Worm (Caenorhabditis elegans) whole organism, mixed stage, embryonic: ENCODE data around the gene C25D7.16.

Source experiments
- M03D4.4 ChIP-seq: sonication (generic microtip); optimal IDR thresholded peaks from 2 replicates; lab custom pipeline; 2017; ENCODE audit warnings: mild to moderate bottlenecking, missing genetic modification characterization, missing compliant biosample characterization
- blmp-1 ChIP-seq: fragments of 150-350 bp; optimal IDR thresholded peaks from 2 replicates; lab custom pipeline; 2014; ENCODE audit warnings: missing biosample characterization, missing genetic modification characterization
- ceh-39 ChIP-seq: fragments of 150-350 bp; optimal IDR thresholded peaks from 2 replicates; lab custom pipeline; 2014; ENCODE audit warnings: missing biosample characterization, missing genetic modification characterization
- ceh-43 ChIP-seq: fragments of 200-800 bp; sonication (Bioruptor generic); optimal IDR thresholded peaks from 2 replicates; lab custom pipeline; 2018; ENCODE audit warnings: mild to moderate bottlenecking, missing genetic modification characterization, moderate library complexity, missing compliant biosample characterization
- ceh-83 ChIP-seq: fragments of 200-800 bp; sonication (Bioruptor generic); optimal IDR thresholded peaks from 2 replicates; lab custom pipeline; 2018; ENCODE audit warnings: mild to moderate bottlenecking, missing genetic modification characterization, missing compliant biosample characterization
- ces-1 ChIP-seq: fragments of 150-350 bp; optimal IDR thresholded peaks from 2 replicates; lab custom pipeline; 2014; ENCODE audit warnings: missing biosample characterization, missing genetic modification reagents, missing genetic modification characterization
- cnd-1 ChIP-seq: fragments of 200-800 bp; sonication (Bioruptor generic); optimal IDR thresholded peaks from 2 replicates; lab custom pipeline; 2018; ENCODE audit warnings: mild to moderate bottlenecking, missing genetic modification characterization, missing compliant biosample characterization
- elt-1 ChIP-seq: sonication (generic microtip); optimal IDR thresholded peaks from 2 replicates; lab custom pipeline; 2017; ENCODE audit warnings: missing genetic modification characterization, mild to moderate bottlenecking, missing compliant biosample characterization, antibody characterized with exemption, moderate library complexity, borderline replicate concordance; ENCODE audit not compliant: insufficient read depth
- elt-3 ChIP-seq: fragments of 150-350 bp; optimal IDR thresholded peaks from 2 replicates; lab custom pipeline; 2014; ENCODE audit warnings: missing biosample characterization, missing genetic modification characterization
- flh-1 ChIP-seq: fragments of 200-800 bp; sonication (Bioruptor generic); optimal IDR thresholded peaks from 2 replicates; lab custom pipeline; 2018; ENCODE audit warnings: mild to moderate bottlenecking, missing genetic modification characterization, moderate library complexity, missing compliant biosample characterization
- ham-2 ChIP-seq: fragments of 200-800 bp; sonication (Bioruptor generic); optimal IDR thresholded peaks from 2 replicates; lab custom pipeline; 2018; ENCODE audit warnings: mild to moderate bottlenecking, missing genetic modification characterization, missing compliant biosample characterization
- hlh-1 ChIP-seq: fragments of 150-350 bp; optimal IDR thresholded peaks from 2 replicates; lab custom pipeline; 2014; ENCODE audit warnings: missing biosample characterization, missing genetic modification reagents, missing genetic modification characterization
- lin-13 ChIP-seq: fragments of 150-350 bp; optimal IDR thresholded peaks from 2 replicates; lab custom pipeline; 2014; ENCODE audit warnings: missing biosample characterization, missing genetic modification characterization
- lin-32 ChIP-seq: fragments of 200-800 bp; sonication (Bioruptor generic); optimal IDR thresholded peaks from 2 replicates; lab custom pipeline; 2018; ENCODE audit warnings: mild to moderate bottlenecking, missing genetic modification characterization, missing compliant biosample characterization
- lsy-2 ChIP-seq: fragments of 150-350 bp; optimal IDR thresholded peaks from 2 replicates; lab custom pipeline; 2014; ENCODE audit warnings: missing biosample characterization, missing genetic modification characterization
- mab-5 ChIP-seq: fragments of 150-350 bp; optimal IDR thresholded peaks from 2 replicates; lab custom pipeline; 2014; ENCODE audit warnings: missing biosample characterization, missing genetic modification characterization
- mep-1 ChIP-seq: fragments of 150-350 bp; optimal IDR thresholded peaks from 2 replicates; lab custom pipeline; 2017; ENCODE audit warnings: missing biosample characterization, missing genetic modification reagents, missing genetic modification characterization, inconsistent platforms
- mls-2 ChIP-seq: sonication (generic microtip); optimal IDR thresholded peaks from 2 replicates; lab custom pipeline; 2016; ENCODE audit warnings: mild to moderate bottlenecking, missing genetic modification characterization, moderate library complexity, missing compliant biosample characterization
- nhr-12 ChIP-seq: fragments of 150-350 bp; optimal IDR thresholded peaks from 2 replicates; lab custom pipeline; 2014; ENCODE audit warnings: missing biosample characterization, missing genetic modification characterization
- nhr-2 ChIP-seq: fragments of 150-350 bp; optimal IDR thresholded peaks from 2 replicates; lab custom pipeline; 2014; ENCODE audit warnings: missing biosample characterization, missing genetic modification characterization
- nhr-237 ChIP-seq: fragments of 150-350 bp; optimal IDR thresholded peaks from 2 replicates; lab custom pipeline; 2014; ENCODE audit warnings: missing biosample characterization, missing genetic modification characterization
- nhr-28 ChIP-seq: fragments of 150-350 bp; optimal IDR thresholded peaks from 2 replicates; lab custom pipeline; 2014; ENCODE audit warnings: missing biosample characterization, missing genetic modification characterization
- nhr-76 ChIP-seq: sonication (generic microtip); optimal IDR thresholded peaks from 2 replicates; lab custom pipeline; 2017; ENCODE audit warnings: missing biosample characterization, missing genetic modification characterization
- pha-4 ChIP-seq: fragments of 150-350 bp; optimal IDR thresholded peaks from 2 replicates; lab custom pipeline; 2018; ENCODE audit warnings: missing biosample characterization, missing genetic modification reagents, missing genetic modification characterization
- sem-2 ChIP-seq: fragments of 200-800 bp; sonication (Bioruptor generic); optimal IDR thresholded peaks from 2 replicates; lab custom pipeline; 2018; ENCODE audit warnings: mild to moderate bottlenecking, missing genetic modification characterization, missing compliant biosample characterization
- snpc-4 ChIP-seq: fragments of 150-350 bp; optimal IDR thresholded peaks from 2 replicates; lab custom pipeline; 2014; ENCODE audit warnings: missing biosample characterization, missing genetic modification characterization
- tbx-8 ChIP-seq: fragments of 200-800 bp; sonication (Bioruptor generic); optimal IDR thresholded peaks from 2 replicates; lab custom pipeline; 2018; ENCODE audit warnings: mild to moderate bottlenecking, missing genetic modification characterization, moderate library complexity, missing compliant biosample characterization
- unc-120 ChIP-seq: sonication (generic microtip); optimal IDR thresholded peaks from 2 replicates; lab custom pipeline; 2017; ENCODE audit warnings: missing genetic modification characterization, missing compliant biosample characterization; ENCODE audit not compliant: poor library complexity, severe bottlenecking
- unc-39 ChIP-seq: fragments of 150-350 bp; optimal IDR thresholded peaks from 2 replicates; lab custom pipeline; 2014; ENCODE audit warnings: missing biosample characterization, missing genetic modification characterization
- unc-62 ChIP-seq: fragments of 150-350 bp; optimal IDR thresholded peaks from 2 replicates; lab custom pipeline; 2014; ENCODE audit warnings: missing biosample characterization, missing genetic modification reagents, missing genetic modification characterization
- zip-8 ChIP-seq: fragments of 150-350 bp; optimal IDR thresholded peaks from 2 replicates; lab custom pipeline; 2014; ENCODE audit warnings: missing biosample characterization, missing genetic modification characterization
- ztf-11 ChIP-seq: fragments of 150-350 bp; optimal IDR thresholded peaks from 2 replicates; lab custom pipeline; 2014; ENCODE audit warnings: missing biosample characterization, missing genetic modification characterization

The C25D7.16 gene

DNA sequence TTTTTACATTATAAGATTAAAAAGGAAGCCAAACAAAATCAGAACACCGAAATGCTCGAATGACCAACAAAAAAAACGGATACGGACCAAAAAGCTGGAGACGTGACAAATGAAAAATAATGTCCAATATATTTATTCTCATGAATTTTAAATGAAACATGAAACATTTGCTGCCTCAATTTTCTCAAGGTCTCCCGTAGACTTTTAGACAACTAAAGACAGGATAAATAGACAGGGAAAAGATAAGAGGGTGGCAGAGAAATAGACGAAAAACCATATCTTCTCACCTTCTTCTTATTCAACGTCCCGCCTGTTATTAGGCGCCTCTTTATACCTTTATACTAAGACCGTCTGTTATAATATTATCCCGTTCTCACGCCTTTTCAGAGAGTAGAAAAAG, 40.2 kb upstream of the C25D7.16 start:
- TF ChIP-seq mls-2 (tag; lab: Kevin White, UChicago) = no peak
- peak; percentile 6 for TF ChIP-seq unc-120

ce11 chrV:15016795-15017429, 39.1 kb upstream of the C25D7.16 start:
- TF ChIP-seq nhr-237 (no peak), blmp-1 (tag; lab: Kevin White, UChicago) (no peak), mab-5 (tag; lab: Kevin White, UChicago) (no peak), pha-4 (tag; lab: Kevin White, UChicago) (no peak), ztf-11 (tag; lab: Kevin White, UChicago) (no peak), nhr-76 (tag; lab: Kevin White, UChicago) (no peak), mep-1 (no peak), zip-8 (no peak), M03D4.4 (tag; lab: Kevin White, UChicago) (no peak), cnd-1 (tag; lab: Kevin White, UChicago) (no peak), hlh-1 (tag; lab: Kevin White, UChicago) (no peak), ceh-83 (GFP tag; lab: Kevin White, UChicago) (no peak), unc-39 (tag; lab: Kevin White, UChicago) (no peak), mls-2 (tag; lab: Kevin White, UChicago) (no peak)

- TF ChIP-seq zip-8 = no peak
- TF ChIP-seq blmp-1 (tag; lab: Kevin White, UChicago) = no peak
- TF ChIP-seq nhr-237 = no peak
- no peak for TF ChIP-seq unc-39 (tag; lab: Kevin White, UChicago)
- no peak for TF ChIP-seq ham-2
- TF ChIP-seq nhr-2 (tag; lab: Kevin White, UChicago) = no peak
- no peak for TF ChIP-seq elt-1
- TF ChIP-seq lin-13 = no peak
- no peak for TF ChIP-seq nhr-28 (tag; lab: Kevin White, UChicago)
- no peak for TF ChIP-seq elt-3 (tag; lab: Kevin White, UChicago)
- TF ChIP-seq ceh-39 (tag; lab: Kevin White, UChicago) = no peak
- TF ChIP-seq ceh-83 (GFP tag; lab: Kevin White, UChicago) = no peak
These were observed 35.7 kb upstream of the C25D7.16 start, which contains the start of gene F14H8.2 for ce11 chrV:15020229-15020628. Gene F14H8.2 (minus strand): TSS chrV:15020329.

- no peak for TF ChIP-seq nhr-12 (tag; lab: Kevin White, UChicago)
- TF ChIP-seq blmp-1 (tag; lab: Kevin White, UChicago) = no peak
- TF ChIP-seq pha-4 (tag; lab: Kevin White, UChicago) = no peak
- no peak for TF ChIP-seq ceh-39 (tag; lab: Kevin White, UChicago)
- TF ChIP-seq tbx-8 (GFP tag; lab: Kevin White, UChicago) = no peak
- TF ChIP-seq sem-2 = no peak
- no peak for TF ChIP-seq ces-1 (GFP tag; lab: Kevin White, UChicago)
- no peak for TF ChIP-seq elt-1
- TF ChIP-seq flh-1 (GFP tag; lab: Kevin White, UChicago) = no peak
- no peak for TF ChIP-seq nhr-237
- TF ChIP-seq elt-3 (tag; lab: Kevin White, UChicago) = no peak
- TF ChIP-seq unc-39 (tag; lab: Kevin White, UChicago) = no peak
- no peak for TF ChIP-seq lin-32 (GFP tag; lab: Kevin White, UChicago)
- TF ChIP-seq ceh-83 (GFP tag; lab: Kevin White, UChicago) = no peak
- TF ChIP-seq lsy-2 (tag; lab: Kevin White, UChicago) = no peak
- TF ChIP-seq hlh-1 (tag; lab: Kevin White, UChicago) = no peak
- TF ChIP-seq lin-13 = no peak
These were observed 35.2 kb upstream of the C25D7.16 start, which contains the start of gene F14H8.5 for ce11 chrV:15020732-15021131. Gene F14H8.5 (plus strand): TSS chrV:15021032.

DNA sequence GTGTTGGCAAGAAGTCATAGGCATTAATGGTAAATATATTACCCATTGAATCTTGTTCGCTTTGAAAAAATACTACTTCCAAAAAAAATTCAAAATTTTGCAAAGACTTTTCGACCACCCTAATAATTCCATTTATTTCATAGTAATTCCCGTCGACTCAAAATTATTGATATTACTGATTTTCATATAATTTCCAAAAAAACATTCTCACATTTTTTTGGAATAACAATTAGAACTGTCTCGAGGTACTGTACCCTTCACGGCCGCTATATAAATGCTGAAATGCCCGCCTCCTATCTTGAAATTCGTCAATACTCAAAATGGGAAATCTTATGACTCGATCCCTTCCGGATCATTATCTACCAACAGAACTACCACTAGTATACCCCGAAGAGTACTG, 32.4 kb upstream of the C25D7.16 start, which contains the start of gene F14H8.4:
F14H8.4 (plus strand) TSS at position 301 of the 400 bp plus-strand sequence.
- no peak for TF ChIP-seq elt-1
- no peak for TF ChIP-seq nhr-76 (tag; lab: Kevin White, UChicago)
- TF ChIP-seq nhr-12 (tag; lab: Kevin White, UChicago) = no peak
- no peak for TF ChIP-seq flh-1 (GFP tag; lab: Kevin White, UChicago)
- no peak for TF ChIP-seq elt-3 (tag; lab: Kevin White, UChicago)
- no peak for TF ChIP-seq snpc-4 (tag; lab: Kevin White, UChicago)
- no peak for TF ChIP-seq ces-1 (GFP tag; lab: Kevin White, UChicago)
- TF ChIP-seq mls-2 (tag; lab: Kevin White, UChicago) = no peak
- TF ChIP-seq ham-2 = no peak
- TF ChIP-seq M03D4.4 (tag; lab: Kevin White, UChicago) = no peak
- no peak for TF ChIP-seq sem-2
- TF ChIP-seq unc-62 (GFP tag; lab: Kevin White, UChicago) = no peak
- TF ChIP-seq pha-4 (tag; lab: Kevin White, UChicago) = no peak
- TF ChIP-seq tbx-8 (GFP tag; lab: Kevin White, UChicago) = no peak
- TF ChIP-seq lsy-2 (tag; lab: Kevin White, UChicago) = no peak
- TF ChIP-seq mab-5 (tag; lab: Kevin White, UChicago) = no peak
- TF ChIP-seq blmp-1 (tag; lab: Kevin White, UChicago) = no peak
- TF ChIP-seq ceh-43 (GFP tag; lab: Kevin White, UChicago) = no peak
- no peak for TF ChIP-seq hlh-1 (tag; lab: Kevin White, UChicago)
- no peak for TF ChIP-seq ztf-11 (tag; lab: Kevin White, UChicago)
